Fruit fly (Drosophila melanogaster) whole organism, embryonic: Measurements from ENCODE around the gene Nf-YA.

ENCODE experiments used
- Bteb2 ChIP-seq: fragments of 200-800 bp; sonication (Bioruptor generic); optimal IDR thresholded peaks from 2 replicates; lab custom pipeline; 2016; ENCODE audit warnings: missing biosample characterization, missing genetic modification characterization
- CG13296 ChIP-seq: fragments of 200-800 bp; sonication (Bioruptor generic); optimal IDR thresholded peaks from 3 replicates; lab custom pipeline; 2018; ENCODE audit warnings: missing biosample characterization, mild to moderate bottlenecking, missing genetic modification characterization
- CG15601 ChIP-seq: fragments of 200-800 bp; sonication (Bioruptor generic); optimal IDR thresholded peaks from 3 replicates; lab custom pipeline; 2019; ENCODE audit warnings: missing biosample characterization, mild to moderate bottlenecking, missing genetic modification characterization, moderate library complexity
- CG16813 ChIP-seq: fragments of 200-800 bp; sonication (Bioruptor generic); IDR thresholded peaks from 3 replicates; pipeline ENCODE4 v1.3.6; 2022; ENCODE audit warnings: missing biosample characterization, missing genetic modification characterization; ENCODE audit not compliant: partially characterized antibody
- CG18011 ChIP-seq: fragments of 200-800 bp; sonication (Bioruptor generic); optimal IDR thresholded peaks from 2 replicates; lab custom pipeline; 2017; ENCODE audit warnings: missing biosample characterization, missing genetic modification characterization, mild to moderate bottlenecking, moderate library complexity, missing genotype
- CG2678 ChIP-seq: fragments of 200-800 bp; sonication (Bioruptor generic); optimal IDR thresholded peaks from 3 replicates; lab custom pipeline; 2019; ENCODE audit warnings: missing biosample characterization, mild to moderate bottlenecking, missing genetic modification characterization, moderate library complexity
- CG30020 ChIP-seq: fragments of 200-800 bp; optimal IDR thresholded peaks from 2 replicates; lab custom pipeline; 2019; ENCODE audit warnings: missing biosample characterization, mild to moderate bottlenecking, missing genetic modification characterization, moderate library complexity
- CG3065 ChIP-seq: fragments of 200-800 bp; sonication (Bioruptor generic); optimal IDR thresholded peaks from 2 replicates; lab custom pipeline; 2016; ENCODE audit warnings: missing biosample characterization, missing genetic modification characterization
- CG33557 ChIP-seq: fragments of 200-800 bp; sonication (Bioruptor generic); optimal IDR thresholded peaks from 2 replicates; lab custom pipeline; 2019; ENCODE audit warnings: missing biosample characterization, mild to moderate bottlenecking, missing genetic modification characterization, moderate library complexity
- CG3726 ChIP-seq: fragments of 200-800 bp; sonication (Bioruptor generic); IDR thresholded peaks from 3 replicates; pipeline ENCODE4, ENCODE4 v1.3.6; 2022; ENCODE audit warnings: missing biosample characterization, missing genetic modification characterization
- CG3995 ChIP-seq: fragments of 200-800 bp; sonication (Bioruptor generic); optimal IDR thresholded peaks from 3 replicates; lab custom pipeline; 2016; ENCODE audit warnings: missing biosample characterization, missing genetic modification characterization
- CG4360 ChIP-seq: fragments of 200-800 bp; sonication (Bioruptor generic); IDR thresholded peaks from 2 replicates; pipeline ENCODE4 v1.3.6; 2022; ENCODE audit warnings: missing biosample characterization, missing genetic modification characterization
- CG4707 ChIP-seq: fragments of 200-800 bp; sonication (Bioruptor generic); optimal IDR thresholded peaks from 2 replicates; lab custom pipeline; 2018; ENCODE audit warnings: missing biosample characterization, mild to moderate bottlenecking, missing genetic modification characterization, moderate library complexity
- CG6813 ChIP-seq: fragments of 200-800 bp; sonication (Bioruptor generic); optimal IDR thresholded peaks from 2 replicates; lab custom pipeline; 2017; ENCODE audit warnings: missing biosample characterization, missing genetic modification characterization, mild to moderate bottlenecking, moderate library complexity, missing genetic modification reagents
- CG7357 ChIP-seq: fragments of 200-800 bp; sonication (Bioruptor generic); IDR thresholded peaks from 3 replicates; pipeline ENCODE4 v1.3.6; 2022; ENCODE audit warnings: missing biosample characterization, missing genetic modification characterization
- CG7556 ChIP-seq: fragments of 200-800 bp; sonication (Bioruptor generic); optimal IDR thresholded peaks from 2 replicates; lab custom pipeline; 2017; ENCODE audit warnings: missing biosample characterization, mild to moderate bottlenecking, missing genetic modification characterization
- CG7786 ChIP-seq: fragments of 200-800 bp; sonication (Bioruptor generic); optimal IDR thresholded peaks from 2 replicates; lab custom pipeline; 2016; ENCODE audit warnings: missing biosample characterization, missing genetic modification characterization
- CG7963 ChIP-seq: fragments of 200-800 bp; sonication (Bioruptor generic); IDR thresholded peaks from 3 replicates; pipeline ENCODE4 v1.3.6; 2022; ENCODE audit warnings: missing biosample characterization, missing genetic modification characterization; ENCODE audit not compliant: partially characterized antibody
- CG8388 ChIP-seq: fragments of 200-800 bp; sonication (Bioruptor generic); optimal IDR thresholded peaks from 2 replicates; lab custom pipeline; 2019; ENCODE audit warnings: missing biosample characterization, mild to moderate bottlenecking, missing genetic modification characterization, moderate library complexity
- CG8924 ChIP-seq: fragments of 200-800 bp; optimal IDR thresholded peaks from 3 replicates; lab custom pipeline; 2019; ENCODE audit warnings: missing biosample characterization, mild to moderate bottlenecking, missing genetic modification characterization, moderate library complexity
- CHES-1-like ChIP-seq: fragments of 200-800 bp; sonication (Bioruptor generic); optimal IDR thresholded peaks from 2 replicates; lab custom pipeline; 2016; ENCODE audit warnings: missing biosample characterization, missing genetic modification characterization
- CoRest ChIP-seq: fragments of 200-800 bp; sonication (Bioruptor generic); optimal IDR thresholded peaks from 3 replicates; lab custom pipeline; 2018; ENCODE audit warnings: missing biosample characterization, mild to moderate bottlenecking, missing genetic modification characterization, moderate library complexity
- Eip74EF ChIP-seq, 2 experiments: fragments of 200-800 bp in 1 of 2; fragments of >200 bp in 1 of 2; sonication (Bioruptor generic) in 1 of 2; optimal IDR thresholded peaks; 2 replicates each; lab custom pipeline; 2017 to 2019; ENCODE audit warnings: missing biosample characterization in 2 of 2, missing genetic modification characterization in 2 of 2, mild to moderate bottlenecking in 1 of 2, moderate library complexity in 1 of 2
- Gsc ChIP-seq: fragments of 200-800 bp; sonication (Bioruptor generic); IDR thresholded peaks from 2 replicates; pipeline ENCODE4 v1.3.6; 2022; ENCODE audit warnings: missing biosample characterization, missing genetic modification characterization
- Hey ChIP-seq: fragments of 200-800 bp; sonication (Bioruptor generic); optimal IDR thresholded peaks from 3 replicates; lab custom pipeline; 2018; ENCODE audit warnings: missing biosample characterization, mild to moderate bottlenecking, missing genetic modification characterization
- HmgD ChIP-seq: fragments of 200-800 bp; sonication (Bioruptor generic); optimal IDR thresholded peaks from 3 replicates; lab custom pipeline; 2016; ENCODE audit warnings: missing biosample characterization, missing genetic modification characterization
- Hr39 ChIP-seq: fragments of >200 bp; optimal IDR thresholded peaks from 2 replicates; lab custom pipeline; 2017
- Hr51 ChIP-seq, 2 experiments: fragments of 200-800 bp; sonication (Bioruptor generic); optimal IDR thresholded peaks; 2 replicates in 1 of 2; 3 replicates in 1 of 2; lab custom pipeline; 2016 to 2018; ENCODE audit warnings: missing biosample characterization in 2 of 2, missing genetic modification characterization in 2 of 2, mild to moderate bottlenecking in 1 of 2, moderate library complexity in 1 of 2
- Hsf ChIP-seq: fragments of 200-800 bp; sonication (Bioruptor generic); optimal IDR thresholded peaks from 3 replicates; lab custom pipeline; 2016; ENCODE audit warnings: missing biosample characterization, missing genetic modification characterization
- Lhr ChIP-seq: fragments of 200-800 bp; sonication (Bioruptor generic); optimal IDR thresholded peaks from 3 replicates; lab custom pipeline; 2017; ENCODE audit warnings: mild to moderate bottlenecking, missing biosample characterization, missing genetic modification reagents, missing genetic modification characterization
- Mad ChIP-seq: fragments of 200-800 bp; sonication (Bioruptor generic); optimal IDR thresholded peaks from 2 replicates; lab custom pipeline; 2016; ENCODE audit warnings: missing biosample characterization, missing genetic modification characterization
- NC2α ChIP-seq: fragments of 200-800 bp; sonication (Bioruptor generic); optimal IDR thresholded peaks from 2 replicates; lab custom pipeline; 2016; ENCODE audit warnings: missing biosample characterization, missing genetic modification characterization
- Nf-YB ChIP-seq: fragments of 200-800 bp; sonication (Bioruptor generic); optimal IDR thresholded peaks from 3 replicates; lab custom pipeline; 2019; ENCODE audit warnings: missing biosample characterization, mild to moderate bottlenecking, missing genetic modification characterization, moderate library complexity
- Oaz ChIP-seq: fragments of 200-800 bp; sonication (Bioruptor generic); IDR thresholded peaks from 2 replicates; pipeline ENCODE4 v1.3.6; 2022; ENCODE audit warnings: missing biosample characterization, missing genetic modification characterization
- Rx ChIP-seq: fragments of 200-800 bp; sonication (Bioruptor generic); IDR thresholded peaks from 2 replicates; pipeline ENCODE4 v1.3.6; 2022; ENCODE audit warnings: missing biosample characterization, missing genetic modification characterization
- Side ChIP-seq: fragments of 200-800 bp; sonication (Bioruptor generic); optimal IDR thresholded peaks from 2 replicates; lab custom pipeline; 2016; ENCODE audit warnings: missing biosample characterization, missing genetic modification characterization
- aop ChIP-seq: fragments of 200-800 bp; sonication (Bioruptor generic); IDR thresholded peaks from 2 replicates; pipeline ENCODE4 v1.3.6; 2022; ENCODE audit warnings: missing biosample characterization, missing genetic modification characterization
- eyg ChIP-seq: fragments of 200-800 bp; sonication (Bioruptor generic); optimal IDR thresholded peaks from 3 replicates; lab custom pipeline; 2016; ENCODE audit warnings: missing biosample characterization, missing genetic modification characterization
- fru ChIP-seq: fragments of >200 bp; optimal IDR thresholded peaks from 2 replicates; lab custom pipeline; 2017
- gt ChIP-seq: fragments of 200-800 bp; sonication (Bioruptor generic); IDR thresholded peaks from 2 replicates; pipeline ENCODE4 v1.3.6; 2022; ENCODE audit warnings: missing biosample characterization, missing genetic modification characterization
- ind ChIP-seq: fragments of 200-800 bp; sonication (Bioruptor generic); optimal IDR thresholded peaks from 3 replicates; lab custom pipeline; 2016; ENCODE audit warnings: missing biosample characterization, missing genetic modification characterization
- ken ChIP-seq: fragments of 200-800 bp; sonication (Bioruptor generic); IDR thresholded peaks from 3 replicates; pipeline ENCODE4 v1.3.6; 2022; ENCODE audit warnings: missing biosample characterization, missing genetic modification characterization
- lilli ChIP-seq: fragments of 200-800 bp; sonication (Bioruptor generic); optimal IDR thresholded peaks from 3 replicates; lab custom pipeline; 2016; ENCODE audit warnings: missing biosample characterization, missing genetic modification characterization
- lola ChIP-seq, 3 experiments: fragments of >200 bp in 2 of 3; fragments of 200-800 bp in 1 of 3; sonication (Bioruptor generic) in 1 of 3; optimal IDR thresholded peaks; 2 replicates each; lab custom pipeline; 2017 to 2019; ENCODE audit warnings: missing biosample characterization in 3 of 3, missing genetic modification characterization in 3 of 3, mild to moderate bottlenecking in 1 of 3, moderate library complexity in 1 of 3
- mld ChIP-seq: fragments of 200-800 bp; sonication (Bioruptor generic); IDR thresholded peaks from 3 replicates; pipeline ENCODE4 v1.3.6; 2022; ENCODE audit warnings: missing biosample characterization, missing genetic modification characterization; ENCODE audit not compliant: partially characterized antibody
- pan ChIP-seq, 4 experiments: fragments of >200 bp in 3 of 4; fragments of 200-800 bp in 1 of 4; sonication (Bioruptor generic) in 1 of 4; optimal IDR thresholded peaks in 3 of 4; IDR thresholded peaks in 1 of 4; 2 replicates each; pipeline versions ENCODE4 v1.3.6 to Lab custom; 2017 to 2022; ENCODE audit warnings: missing biosample characterization in 2 of 4, missing genetic modification characterization in 2 of 4, mixed read lengths in 1 of 4
- prd ChIP-seq, 3 experiments: fragments of >200 bp in 2 of 3; fragments of 200-800 bp in 1 of 3; sonication (Bioruptor generic) in 1 of 3; optimal IDR thresholded peaks in 2 of 3; IDR thresholded peaks in 1 of 3; 2 replicates in 2 of 3; 3 replicates in 1 of 3; pipeline versions ENCODE4 v1.3.6 to Lab custom; 2017 to 2022; ENCODE audit warnings: missing biosample characterization in 1 of 3, missing genetic modification characterization in 1 of 3
- tgo ChIP-seq: fragments of 200-800 bp; sonication (Bioruptor generic); IDR thresholded peaks from 3 replicates; pipeline ENCODE4 v1.3.6; 2022; ENCODE audit warnings: missing biosample characterization, missing genetic modification characterization
- trem ChIP-seq: fragments of 200-800 bp; optimal IDR thresholded peaks from 3 replicates; lab custom pipeline; 2019; ENCODE audit warnings: missing biosample characterization, mild to moderate bottlenecking, missing genetic modification characterization, moderate library complexity
- unpg ChIP-seq: fragments of 200-800 bp; sonication (Bioruptor generic); optimal IDR thresholded peaks from 3 replicates; lab custom pipeline; 2018; ENCODE audit warnings: missing biosample characterization, mild to moderate bottlenecking, missing genetic modification characterization, moderate library complexity

Gene Nf-YA

DNA sequence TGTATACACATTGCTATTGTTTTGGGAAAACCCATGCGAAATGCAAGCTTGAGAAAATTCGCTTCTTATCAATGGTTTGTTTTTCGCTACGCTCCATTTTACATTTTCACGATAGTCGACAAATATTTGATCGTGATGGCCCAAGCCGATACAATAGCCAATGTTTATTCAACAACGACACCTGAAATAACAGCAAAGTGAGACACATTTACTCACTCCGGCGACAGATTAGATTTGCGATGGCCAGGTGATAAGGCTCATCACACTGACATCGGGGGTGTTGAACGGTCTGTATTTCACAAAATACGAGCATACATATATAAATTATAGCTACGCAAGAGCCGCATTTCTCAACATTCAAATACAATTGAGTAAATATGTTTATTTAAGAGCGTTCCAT, 44.9 kb downstream of the Nf-YA start:
- peak; percentile 34 for TF ChIP-seq CG4707
- TF ChIP-seq ind (GFP tag; lab: Kevin White, UChicago): no peak
- TF ChIP-seq HmgD (GFP tag; lab: Kevin White, UChicago): no peak
- TF ChIP-seq lola (GFP tag; optimal IDR thresholded peaks at IDR 0.05; lab: Kevin White, UChicago): no peak
- peak; percentile 45 for TF ChIP-seq unpg
- TF ChIP-seq trem (tag; lab: Kevin White, UChicago): peak; percentile 13
- peak; percentile 86 for TF ChIP-seq Side (GFP tag; lab: Kevin White, UChicago)
- peak; percentile 31 for TF ChIP-seq CG7786 (GFP tag; lab: Kevin White, UChicago)
- peak; percentile 84 for TF ChIP-seq eyg (GFP tag; lab: Kevin White, UChicago)
- TF ChIP-seq CG18011 (GFP tag; lab: Kevin White, UChicago): no peak
- TF ChIP-seq CG30020 (tag; lab: Kevin White, UChicago): no peak
- TF ChIP-seq Oaz (GFP tag; lab: Robert Waterston, UW): no peak
- TF ChIP-seq Nf-YB: no peak
- peak; percentile 87 for TF ChIP-seq CG2678 (tag; lab: Kevin White, UChicago)
- no peak for TF ChIP-seq Hr39 (lab: Kevin White, UChicago)
- no peak for TF ChIP-seq Gsc
- no peak for TF ChIP-seq aop (GFP tag; lab: Robert Waterston, UW)
- no peak for TF ChIP-seq CG7963 (GFP tag; lab: Robert Waterston, UW)
- TF ChIP-seq Mad (GFP tag; lab: Kevin White, UChicago): no peak
- no peak for TF ChIP-seq mld (GFP tag; lab: Robert Waterston, UW)
- TF ChIP-seq Eip74EF (GFP tag; optimal IDR thresholded peaks at IDR 0.05; lab: Kevin White, UChicago): no peak
- TF ChIP-seq fru: no peak
- peak; percentile 5; the same call in 1 of the 3 replicates for TF ChIP-seq CG3726
- TF ChIP-seq gt (GFP tag; lab: Robert Waterston, UW): no peak
- TF ChIP-seq CG8388 (GFP tag; lab: Kevin White, UChicago): peak; percentile 70
- TF ChIP-seq CG33557 (GFP tag; lab: Kevin White, UChicago): peak; percentile 42
- TF ChIP-seq CG7357: no peak
- TF ChIP-seq CG6813 (GFP tag; lab: Kevin White, UChicago): peak; percentile 90
- peak; percentile 17 for TF ChIP-seq lilli (GFP tag; lab: Kevin White, UChicago)
- no peak for TF ChIP-seq CG3065 (GFP tag; lab: Kevin White, UChicago)
- TF ChIP-seq CG16813 (GFP tag; lab: Robert Waterston, UW): no peak
- peak; percentile 67 for TF ChIP-seq CG7556 (GFP tag; lab: Kevin White, UChicago)
- no peak; the same call in 2 of the 3 replicates for TF ChIP-seq tgo (GFP tag; lab: Robert Waterston, UW)
- no peak for TF ChIP-seq NC2α (GFP tag; lab: Kevin White, UChicago)
- TF ChIP-seq CG13296 (GFP tag; lab: Kevin White, UChicago): peak; percentile 84
- peak; percentile 26 for TF ChIP-seq CoRest
- TF ChIP-seq CG4360: no peak
- no peak for TF ChIP-seq Hsf (GFP tag; lab: Kevin White, UChicago)
- TF ChIP-seq Bteb2 (GFP tag; lab: Kevin White, UChicago): peak; percentile 3
- peak; percentile 58 for TF ChIP-seq Hey (tag; lab: Kevin White, UChicago)
- peak in 1 of 2 experiments; percentile 30 for TF ChIP-seq Hr51 (GFP tag; optimal IDR thresholded peaks at IDR 0.05; lab: Kevin White, UChicago)
- no peak for TF ChIP-seq prd (optimal IDR thresholded peaks at IDR 0.05; lab: Kevin White, UChicago)
- no peak for TF ChIP-seq prd (GFP tag; IDR thresholded peaks at IDR 0.05; lab: Robert Waterston, UW)
- TF ChIP-seq pan (optimal IDR thresholded peaks at IDR 0.05; lab: Kevin White, UChicago): no peak
- TF ChIP-seq pan (GFP tag; optimal IDR thresholded peaks at IDR 0.05 in 1 of 2, IDR thresholded peaks at IDR 0.05 in 1 of 2): peak in 1 of 2 experiments; percentile 36
- no peak for TF ChIP-seq Lhr (GFP tag; lab: Kevin White, UChicago)
- peak; percentile 36 for TF ChIP-seq CG15601 (tag; lab: Kevin White, UChicago)
- no peak for TF ChIP-seq ken (GFP tag; lab: Robert Waterston, UW)
- peak; percentile 9 for TF ChIP-seq CHES-1-like (GFP tag; lab: Kevin White, UChicago)
- TF ChIP-seq CG3995: peak; percentile 47
- no peak for TF ChIP-seq Rx (GFP tag; lab: Robert Waterston, UW)
- TF ChIP-seq CG8924 (tag; lab: Kevin White, UChicago): peak; percentile 25
